Fruit fly (Drosophila melanogaster): ENCODE results near the gene CG9951.

The CG9951 gene

DNA sequence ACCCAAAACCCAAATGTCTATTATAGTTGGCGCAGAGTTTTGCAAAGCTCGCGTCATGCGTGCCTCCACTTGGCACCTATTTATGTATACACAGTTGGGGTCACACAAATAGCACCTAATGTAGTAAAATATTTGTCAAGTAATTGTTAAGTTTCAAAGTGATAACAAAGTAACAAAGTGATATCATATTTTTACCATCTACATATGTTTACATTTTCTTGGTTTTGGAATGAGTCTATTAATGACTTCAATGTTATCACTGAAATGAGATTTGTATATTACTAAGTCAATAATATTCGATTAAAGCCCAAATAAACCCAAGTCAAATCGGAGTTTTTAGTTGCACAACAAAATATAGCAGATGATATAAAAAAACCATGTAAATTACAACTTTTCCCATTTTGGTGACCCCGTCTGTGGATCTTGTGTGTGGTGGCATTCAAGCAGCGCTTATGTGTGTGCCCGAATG lies 9.6 kb downstream of the CG9951 start (continued):
- TF ChIP-seq CG11723 (GFP tag; optimal IDR thresholded peaks at IDR 0.05) (peak; percentile 52), slp2 (GFP tag; optimal IDR thresholded peaks at IDR 0.05) (no peak), lbe (GFP tag; optimal IDR thresholded peaks at IDR 0.05) (no peak), CG15696 (tag; optimal IDR thresholded peaks at IDR 0.05) (no peak), Kr (GFP tag; optimal IDR thresholded peaks at IDR 0.05) (no peak), jumu (GFP tag; optimal IDR thresholded peaks at IDR 0.05) (peak; percentile 10), Ets65A (GFP tag) (no peak), CG5180 (GFP tag; optimal IDR thresholded peaks at IDR 0.05) (peak; percentile 84), Dip3 (GFP tag; optimal IDR thresholded peaks at IDR 0.05) (peak; percentile 61), lola (GFP tag; optimal IDR thresholded peaks at IDR 0.05) (peak in 1 of 3 experiments; percentile 54), Dek (tag; optimal IDR thresholded peaks at IDR 0.05) (peak; percentile 63), CG42726 (GFP tag; IDR thresholded peaks at IDR 0.05; ENCODE audit: partially characterized antibody) (no peak), kah (GFP tag; optimal IDR thresholded peaks at IDR 0.05) (peak; percentile 60), CG9727 (GFP tag; optimal IDR thresholded peaks at IDR 0.05) (peak; percentile 62), grau (tag; optimal IDR thresholded peaks at IDR 0.05) (peak; percentile 81), corto (GFP tag; optimal IDR thresholded peaks at IDR 0.05) (no peak), Side (GFP tag; optimal IDR thresholded peaks at IDR 0.05) (peak; percentile 57), CG9609 (GFP tag; optimal IDR thresholded peaks at IDR 0.05) (peak; percentile 39), CG12942 (GFP tag; optimal IDR thresholded peaks at IDR 0.05) (peak; percentile 38), Hsf (GFP tag; optimal IDR thresholded peaks at IDR 0.05) (peak; percentile 75), tgo (GFP tag; IDR thresholded peaks at IDR 0.05) (peak; percentile 54), pros (GFP tag; optimal IDR thresholded peaks at IDR 0.05) (no peak), CG8290 (GFP tag; optimal IDR thresholded peaks at IDR 0.05) (no peak), CG8290 (tag; optimal IDR thresholded peaks at IDR 0.05) (peak in 1 of 2 experiments; percentile 70), Sin3A (optimal IDR thresholded peaks at IDR 0.05) (no peak), Sry-δ (GFP tag; optimal IDR thresholded peaks at IDR 0.05) (peak; percentile 41), Sry-β (GFP tag; optimal IDR thresholded peaks at IDR 0.05) (no peak), Pdp1 (GFP tag; optimal IDR thresholded peaks at IDR 0.05) (peak; percentile 44 to 55), Oaz (GFP tag; IDR thresholded peaks at IDR 0.05) (0 out of 2 replicates have a peak, but pooled peaks have one; percentile 24), sna (GFP tag; IDR thresholded peaks at IDR 0.05; ENCODE audit: partially characterized antibody) (no peak), insv (GFP tag; optimal IDR thresholded peaks at IDR 0.05) (peak in 1 of 2 experiments; percentile 33), jigr1 (GFP tag; IDR thresholded peaks at IDR 0.05) (peak; percentile 22; the same call in 1 of the 3 replicates), CG17186 (GFP tag; optimal IDR thresholded peaks at IDR 0.05) (no peak), Awh (GFP tag; IDR thresholded peaks at IDR 0.05) (0 out of 2 replicates have a peak, but pooled peaks have one; percentile 9), CG17912 (GFP tag; optimal IDR thresholded peaks at IDR 0.05) (no peak), CG2116 (GFP tag; optimal IDR thresholded peaks at IDR 0.05) (peak; percentile 11), Max (GFP tag; optimal IDR thresholded peaks at IDR 0.05) (peak; percentile 57), pho (GFP tag; optimal IDR thresholded peaks at IDR 0.05) (peak; percentile 79), sens (GFP tag) (peak; percentile 87), Dll (GFP tag; IDR thresholded peaks at IDR 0.05; ENCODE audit: partially characterized antibody) (no peak), HmgZ (tag; optimal IDR thresholded peaks at IDR 0.05) (peak; percentile 22), fd96Cb (tag; optimal IDR thresholded peaks at IDR 0.05) (peak; percentile 72), CG1233 (GFP tag; optimal IDR thresholded peaks at IDR 0.05) (peak; percentile 72), Asciz (GFP tag; optimal IDR thresholded peaks at IDR 0.05) (peak; percentile 74), gsb-n (tag; optimal IDR thresholded peaks at IDR 0.05) (peak; percentile 59), Hr39 (optimal IDR thresholded peaks at IDR 0.05) (no peak), CG7357 (GFP tag; IDR thresholded peaks at IDR 0.05) (no peak), CG34376 (GFP tag; optimal IDR thresholded peaks at IDR 0.05) (peak; percentile 31), CG15479 (GFP tag; optimal IDR thresholded peaks at IDR 0.05) (no peak), Tbp (GFP tag; optimal IDR thresholded peaks at IDR 0.05) (no peak), Mrtf (GFP tag; IDR thresholded peaks at IDR 0.05) (0 out of 3 replicates have a peak, but pooled peaks have one; percentile 34)

Measured in whole organism, embryonic.